Fruit fly (Drosophila melanogaster) S2 (cell line): ENCODE measurements around the gene Snoo.

ENCODE experiments used
- CG8478 ChIP-seq: fragments of >200 bp; optimal IDR thresholded peaks from 2 replicates; lab custom pipeline; 2018
- CTCF ChIP-seq, 2 experiments: fragments of >200 bp; optimal IDR thresholded peaks; 2 replicates each; lab custom pipeline; 2018

DNA sequence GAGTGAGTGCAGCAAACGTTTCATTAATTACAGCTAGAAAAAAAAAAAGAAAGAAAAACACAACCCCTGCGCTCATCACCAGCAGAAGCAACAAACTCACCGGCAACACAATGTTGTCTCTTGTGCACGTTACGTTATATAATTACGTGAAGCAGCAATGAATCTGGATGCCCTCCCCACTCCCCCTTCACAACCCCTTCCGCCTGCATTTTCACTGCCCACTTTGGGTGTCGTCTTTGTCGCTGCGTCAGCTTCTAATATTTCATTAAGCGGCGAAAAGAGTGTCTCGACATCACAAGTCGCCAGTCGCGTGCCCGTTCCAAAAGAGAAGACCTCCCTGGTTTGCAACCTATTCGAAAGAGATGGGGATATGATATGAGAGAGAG, 17.5 kb downstream of the Snoo start:
- TF ChIP-seq CG8478 (no peak), CTCF (optimal IDR thresholded peaks at IDR 0.05; lab: Kevin White, UChicago) (no peak)
